Worm (Caenorhabditis elegans) whole organism, L1 larva: ENCODE data around the gene C54F6.5.

ENCODE experiments used
- elt-3 ChIP-seq, 6 experiments: fragments of 150-350 bp in 1 of 6; sonication (generic microtip); optimal IDR thresholded peaks; 2 replicates each; lab custom pipeline; 2017 to 2018; ENCODE audit warnings: missing biosample characterization in 6 of 6, missing genetic modification characterization in 6 of 6, inconsistent platforms in 1 of 6
- isw-1 ChIP-seq: fragments of 200-800 bp; sonication (Bioruptor generic); IDR thresholded peaks from 2 replicates; pipeline ENCODE4 v1.3.6; 2022; ENCODE audit warnings: missing genetic modification characterization, missing compliant biosample characterization
- pqm-1 ChIP-seq: sonication (generic microtip); optimal IDR thresholded peaks from 3 replicates; lab custom pipeline; 2017; ENCODE audit warnings: missing biosample characterization, missing genetic modification characterization
- unc-130 ChIP-seq: fragments of 150-350 bp; optimal IDR thresholded peaks from 2 replicates; lab custom pipeline; 2017; ENCODE audit warnings: missing biosample characterization, missing genetic modification characterization, inconsistent platforms

ce11 chrV:7528816-7529215 lies at the start of gene C54F6.5:
- TF ChIP-seq pqm-1 (no peak), elt-3 (tag; optimal IDR thresholded peaks at IDR 0.05; lab: Kevin White, UChicago) (no peak), isw-1 (GFP tag; lab: Robert Waterston, UW) (no peak), unc-130 (tag; lab: Kevin White, UChicago) (no peak)
